Fruit fly (Drosophila melanogaster) whole organism, embryonic: ENCODE data around the gene CG8870.
A peak's percentile ranks its signal among the peaks of the same experiment; 100 is the strongest.

ENCODE experiments used
- Blimp-1 ChIP-seq: fragments of 200-800 bp; sonication (Bioruptor generic); optimal IDR thresholded peaks from 3 replicates; lab custom pipeline; 2018; ENCODE audit warnings: missing biosample characterization, missing genetic modification characterization, mild to moderate bottlenecking, moderate library complexity, missing genetic modification reagents
- CG10959 ChIP-seq: fragments of 200-800 bp; sonication (Bioruptor generic); IDR thresholded peaks from 2 replicates; pipeline ENCODE4 v1.3.6; 2022; ENCODE audit warnings: missing biosample characterization, missing genetic modification characterization
- CG10979 ChIP-seq: fragments of 200-800 bp; sonication (Bioruptor generic); optimal IDR thresholded peaks from 2 replicates; lab custom pipeline; 2018; ENCODE audit warnings: missing biosample characterization, mild to moderate bottlenecking, missing genetic modification characterization, moderate library complexity
- CG11504 ChIP-seq: fragments of 200-800 bp; sonication (Bioruptor generic); optimal IDR thresholded peaks from 3 replicates; lab custom pipeline; 2019; ENCODE audit warnings: missing biosample characterization, mild to moderate bottlenecking, missing genetic modification characterization, moderate library complexity
- CG12391 ChIP-seq: fragments of 200-800 bp; sonication (Bioruptor generic); optimal IDR thresholded peaks from 3 replicates; lab custom pipeline; 2018; ENCODE audit warnings: missing biosample characterization, mild to moderate bottlenecking, missing genetic modification characterization, moderate library complexity
- CG13775 ChIP-seq: fragments of 200-800 bp; sonication (Bioruptor generic); optimal IDR thresholded peaks from 3 replicates; lab custom pipeline; 2017; ENCODE audit warnings: missing biosample characterization, mild to moderate bottlenecking, missing genetic modification characterization
- CG14710 ChIP-seq: fragments of 200-800 bp; sonication (Bioruptor generic); optimal IDR thresholded peaks from 3 replicates; lab custom pipeline; 2019; ENCODE audit warnings: missing biosample characterization, mild to moderate bottlenecking, missing genetic modification characterization, moderate library complexity
- CG15479 ChIP-seq: fragments of 200-800 bp; sonication (Bioruptor generic); optimal IDR thresholded peaks from 3 replicates; lab custom pipeline; 2019; ENCODE audit warnings: missing biosample characterization, mild to moderate bottlenecking, missing genetic modification characterization, moderate library complexity
- CG15696 ChIP-seq: fragments of 200-800 bp; sonication (Bioruptor generic); optimal IDR thresholded peaks from 2 replicates; lab custom pipeline; 2019; ENCODE audit warnings: missing biosample characterization, mild to moderate bottlenecking, missing genetic modification characterization, moderate library complexity
- CG17361 ChIP-seq: fragments of 200-800 bp; sonication (Bioruptor generic); IDR thresholded peaks from 3 replicates; pipeline ENCODE4 v1.3.6; 2022; ENCODE audit warnings: missing biosample characterization, missing genetic modification characterization
- CG2202 ChIP-seq: fragments of 200-800 bp; sonication (Bioruptor generic); optimal IDR thresholded peaks from 2 replicates; lab custom pipeline; 2018; ENCODE audit warnings: missing biosample characterization, mild to moderate bottlenecking, missing genetic modification characterization
- CG34422 ChIP-seq: fragments of 200-800 bp; sonication (Bioruptor generic); IDR thresholded peaks from 3 replicates; pipeline ENCODE4 v1.3.6; 2022; ENCODE audit warnings: missing biosample characterization, missing genetic modification characterization
- CG4404 ChIP-seq: fragments of 200-800 bp; sonication (Bioruptor generic); IDR thresholded peaks from 2 replicates; pipeline ENCODE4 v1.3.6; 2022; ENCODE audit warnings: missing biosample characterization, missing genetic modification characterization
- CG4617 ChIP-seq: fragments of 200-800 bp; sonication (Bioruptor generic); optimal IDR thresholded peaks from 3 replicates; lab custom pipeline; 2016; ENCODE audit warnings: missing biosample characterization, missing genetic modification characterization, borderline replicate concordance
- CG7271 ChIP-seq: fragments of 200-800 bp; sonication (Bioruptor generic); optimal IDR thresholded peaks from 2 replicates; lab custom pipeline; 2018; ENCODE audit warnings: missing biosample characterization, mild to moderate bottlenecking, missing genetic modification characterization, moderate library complexity
- CG7745 ChIP-seq: fragments of 200-800 bp; sonication (Bioruptor generic); optimal IDR thresholded peaks from 2 replicates; lab custom pipeline; 2018; ENCODE audit warnings: missing biosample characterization, mild to moderate bottlenecking, missing genetic modification characterization, moderate library complexity
- CG7839 ChIP-seq: fragments of 200-800 bp; sonication (Bioruptor generic); optimal IDR thresholded peaks from 3 replicates; lab custom pipeline; 2018; ENCODE audit warnings: missing biosample characterization, mild to moderate bottlenecking, missing genetic modification characterization, moderate library complexity
- CG8765 ChIP-seq: fragments of 200-800 bp; sonication (Bioruptor generic); IDR thresholded peaks from 2 replicates; pipeline ENCODE4 v1.3.6; 2022; ENCODE audit warnings: missing biosample characterization, missing genetic modification characterization
- CG9727 ChIP-seq: fragments of 200-800 bp; sonication (Bioruptor generic); optimal IDR thresholded peaks from 3 replicates; lab custom pipeline; 2017; ENCODE audit warnings: missing biosample characterization, mild to moderate bottlenecking, missing genetic modification characterization
- CoRest ChIP-seq: fragments of 200-800 bp; sonication (Bioruptor generic); optimal IDR thresholded peaks from 3 replicates; lab custom pipeline; 2018; ENCODE audit warnings: missing biosample characterization, mild to moderate bottlenecking, missing genetic modification characterization, moderate library complexity
- D19A ChIP-seq: fragments of 200-800 bp; optimal IDR thresholded peaks from 3 replicates; lab custom pipeline; 2019; ENCODE audit warnings: missing biosample characterization, mild to moderate bottlenecking, missing genetic modification characterization, moderate library complexity
- Elba2 ChIP-seq: fragments of 200-800 bp; sonication (Bioruptor generic); optimal IDR thresholded peaks from 3 replicates; lab custom pipeline; 2016; ENCODE audit warnings: missing biosample characterization, missing genetic modification characterization
- Fer2 ChIP-seq: fragments of 200-800 bp; sonication (Bioruptor generic); optimal IDR thresholded peaks from 2 replicates; lab custom pipeline; 2018; ENCODE audit warnings: missing biosample characterization, mild to moderate bottlenecking, missing genetic modification characterization, moderate library complexity
- Gug ChIP-seq: fragments of 200-800 bp; sonication (Bioruptor generic); IDR thresholded peaks from 4 replicates; pipeline ENCODE4 v1.3.6; 2022; ENCODE audit warnings: missing biosample characterization, missing genetic modification characterization
- HLH54F ChIP-seq: fragments of 200-800 bp; sonication (Bioruptor generic); optimal IDR thresholded peaks from 3 replicates; lab custom pipeline; 2016; ENCODE audit warnings: missing biosample characterization, missing genetic modification characterization
- Hr51 ChIP-seq, 2 experiments: fragments of 200-800 bp; sonication (Bioruptor generic); optimal IDR thresholded peaks; 2 replicates in 1 of 2; 3 replicates in 1 of 2; lab custom pipeline; 2016 to 2018; ENCODE audit warnings: missing biosample characterization in 2 of 2, missing genetic modification characterization in 2 of 2, mild to moderate bottlenecking in 1 of 2, moderate library complexity in 1 of 2
- NFAT ChIP-seq: fragments of 200-800 bp; sonication (Bioruptor generic); IDR thresholded peaks from 2 replicates; pipeline ENCODE4 v1.3.6; 2022; ENCODE audit warnings: missing biosample characterization, missing genetic modification characterization
- Xrp1 ChIP-seq: fragments of 200-800 bp; sonication (Bioruptor generic); IDR thresholded peaks from 2 replicates; pipeline ENCODE4 v1.3.6; 2022; ENCODE audit warnings: missing biosample characterization, missing genetic modification characterization
- abd-A ChIP-seq: fragments of 200-800 bp; sonication (Bioruptor generic); optimal IDR thresholded peaks from 3 replicates; lab custom pipeline; 2019; ENCODE audit warnings: missing biosample characterization, mild to moderate bottlenecking, missing genetic modification characterization, moderate library complexity
- az2 ChIP-seq: fragments of 200-800 bp; sonication (Bioruptor generic); optimal IDR thresholded peaks from 3 replicates; lab custom pipeline; 2016; ENCODE audit warnings: missing biosample characterization, missing genetic modification characterization
- bsh ChIP-seq, 2 experiments: fragments of 200-800 bp; sonication (Bioruptor generic); optimal IDR thresholded peaks; 2 replicates each; lab custom pipeline; 2017 to 2018; ENCODE audit warnings: mild to moderate bottlenecking in 2 of 2, missing biosample characterization in 2 of 2, missing genetic modification characterization in 2 of 2, moderate library complexity in 1 of 2
- btn ChIP-seq: fragments of 200-800 bp; sonication (Bioruptor generic); optimal IDR thresholded peaks from 2 replicates; lab custom pipeline; 2016; ENCODE audit warnings: missing biosample characterization, missing genetic modification characterization
- cad ChIP-seq: fragments of >200 bp; optimal IDR thresholded peaks from 2 replicates; lab custom pipeline; 2017; ENCODE audit warnings: missing biosample characterization, missing genetic modification characterization
- croc ChIP-seq: fragments of 200-800 bp; sonication (Bioruptor generic); conservative IDR thresholded peaks from 3 replicates; pipeline ENCODE4 v1.3.6; 2022; ENCODE audit warnings: missing biosample characterization, missing genetic modification characterization
- dmrt11E ChIP-seq: fragments of 200-800 bp; sonication (Bioruptor generic); optimal IDR thresholded peaks from 3 replicates; lab custom pipeline; 2018; ENCODE audit warnings: missing biosample characterization, mild to moderate bottlenecking, missing genetic modification characterization, moderate library complexity
- fd96Cb ChIP-seq: fragments of 200-800 bp; sonication (Bioruptor generic); optimal IDR thresholded peaks from 2 replicates; lab custom pipeline; 2018; ENCODE audit warnings: missing biosample characterization, mild to moderate bottlenecking, missing genetic modification characterization, moderate library complexity
- gcm ChIP-seq: fragments of 200-800 bp; sonication (Bioruptor generic); optimal IDR thresholded peaks from 2 replicates; lab custom pipeline; 2019; ENCODE audit warnings: missing biosample characterization, mild to moderate bottlenecking, missing genetic modification characterization, moderate library complexity
- mld ChIP-seq: fragments of 200-800 bp; sonication (Bioruptor generic); IDR thresholded peaks from 3 replicates; pipeline ENCODE4 v1.3.6; 2022; ENCODE audit warnings: missing biosample characterization, missing genetic modification characterization; ENCODE audit not compliant: partially characterized antibody
- nmo ChIP-seq: fragments of 200-800 bp; sonication (Bioruptor generic); optimal IDR thresholded peaks from 2 replicates; lab custom pipeline; 2018; ENCODE audit warnings: missing biosample characterization, mild to moderate bottlenecking, missing genetic modification characterization, moderate library complexity
- onecut ChIP-seq: fragments of 200-800 bp; sonication (Bioruptor generic); IDR thresholded peaks from 2 replicates; pipeline ENCODE4 v1.3.6; 2022; ENCODE audit warnings: missing biosample characterization, missing genetic modification characterization
- pb ChIP-seq: fragments of 200-800 bp; sonication (Bioruptor generic); optimal IDR thresholded peaks from 3 replicates; lab custom pipeline; 2016; ENCODE audit warnings: missing biosample characterization, missing genetic modification characterization
- prd ChIP-seq, 3 experiments: fragments of >200 bp in 2 of 3; fragments of 200-800 bp in 1 of 3; sonication (Bioruptor generic) in 1 of 3; optimal IDR thresholded peaks in 2 of 3; IDR thresholded peaks in 1 of 3; 2 replicates in 2 of 3; 3 replicates in 1 of 3; pipeline versions ENCODE4 v1.3.6 to Lab custom; 2017 to 2022; ENCODE audit warnings: missing biosample characterization in 1 of 3, missing genetic modification characterization in 1 of 3
- sc ChIP-seq, 3 experiments: fragments of >200 bp in 2 of 3; fragments of 200-800 bp in 1 of 3; sonication (Bioruptor generic) in 1 of 3; optimal IDR thresholded peaks; 2 replicates in 2 of 3; 3 replicates in 1 of 3; lab custom pipeline; 2017; ENCODE audit warnings: mild to moderate bottlenecking in 1 of 3, missing biosample characterization in 1 of 3, missing genetic modification characterization in 1 of 3, missing genetic modification reagents in 1 of 3
- stwl ChIP-seq: fragments of 200-800 bp; sonication (Bioruptor generic); optimal IDR thresholded peaks from 3 replicates; lab custom pipeline; 2018; ENCODE audit warnings: missing biosample characterization, mild to moderate bottlenecking, missing genetic modification characterization, moderate library complexity
- twi ChIP-seq: fragments of 200-800 bp; optimal IDR thresholded peaks from 2 replicates; lab custom pipeline; 2019; ENCODE audit warnings: missing biosample characterization, mild to moderate bottlenecking, missing genetic modification characterization, moderate library complexity
- zen ChIP-seq: fragments of 200-800 bp; sonication (Bioruptor generic); optimal IDR thresholded peaks from 3 replicates; lab custom pipeline; 2018; ENCODE audit warnings: missing biosample characterization, mild to moderate bottlenecking, missing genetic modification characterization, moderate library complexity
- zf30C ChIP-seq: fragments of 200-800 bp; sonication (Bioruptor generic); optimal IDR thresholded peaks from 3 replicates; lab custom pipeline; 2018; ENCODE audit warnings: missing biosample characterization, mild to moderate bottlenecking, missing genetic modification characterization

The CG8870 gene

dm6 chr3R:13404841-13405441 is 25.3 kb downstream of the CG8870 start, which contains the start of gene yellow-e3 (continued):
- TF ChIP-seq Gug = no peak
- peak; percentile 59 for TF ChIP-seq D19A (tag; lab: Kevin White, UChicago)
- TF ChIP-seq CG12391 (tag; lab: Kevin White, UChicago) = peak; percentile 48
- no peak for TF ChIP-seq pb (GFP tag; lab: Kevin White, UChicago)
- TF ChIP-seq abd-A (tag; lab: Kevin White, UChicago) = no peak
- no peak for TF ChIP-seq NFAT
- TF ChIP-seq HLH54F (GFP tag; lab: Kevin White, UChicago) = no peak
- TF ChIP-seq Blimp-1 = peak; percentile 38
- TF ChIP-seq CG14710 (tag; lab: Kevin White, UChicago) = peak; percentile 71
- peak; percentile 20 for TF ChIP-seq fd96Cb (tag; lab: Kevin White, UChicago)
- TF ChIP-seq twi (tag; lab: Kevin White, UChicago) = peak; percentile 25
- TF ChIP-seq onecut = no peak
- peak; percentile 86 for TF ChIP-seq CG7271 (tag; lab: Kevin White, UChicago)
- peak; percentile 38; the same call in 1 of the 3 replicates for TF ChIP-seq CG17361
- TF ChIP-seq CG10979 (tag; lab: Kevin White, UChicago) = peak; percentile 76
- peak; percentile 73 for TF ChIP-seq CG4404 (GFP tag; lab: Robert Waterston, UW)
- TF ChIP-seq CG9727 (GFP tag; lab: Kevin White, UChicago) = peak; percentile 75
- 0 out of 3 replicates have a peak, but pooled peaks have one; percentile 23 for TF ChIP-seq croc (GFP tag; lab: Robert Waterston, UW)
- peak; percentile 25 for TF ChIP-seq CoRest
- peak; percentile 84 for TF ChIP-seq CG15479 (GFP tag; lab: Kevin White, UChicago)
- TF ChIP-seq CG7839 (tag; lab: Kevin White, UChicago) = peak; percentile 14
- TF ChIP-seq CG34422 (GFP tag; lab: Robert Waterston, UW) = no peak
- TF ChIP-seq sc (optimal IDR thresholded peaks at IDR 0.05; lab: Kevin White, UChicago) = no peak
- TF ChIP-seq sc (GFP tag; optimal IDR thresholded peaks at IDR 0.05; lab: Kevin White, UChicago) = peak; percentile 5
- peak in 1 of 2 experiments; percentile 42 for TF ChIP-seq bsh (GFP tag; optimal IDR thresholded peaks at IDR 0.05; lab: Kevin White, UChicago)
- no peak for TF ChIP-seq Hr51 (GFP tag; optimal IDR thresholded peaks at IDR 0.05; lab: Kevin White, UChicago)
- TF ChIP-seq cad = peak; percentile 38
- peak; percentile 11 for TF ChIP-seq stwl (tag; lab: Kevin White, UChicago)
- TF ChIP-seq CG15696 = peak; percentile 90
- peak; percentile 95 for TF ChIP-seq zf30C (GFP tag; lab: Kevin White, UChicago)
- peak; percentile 29 for TF ChIP-seq gcm
- TF ChIP-seq CG4617 = no peak
- peak; percentile 34 for TF ChIP-seq az2
- TF ChIP-seq CG13775 = peak; percentile 30
- TF ChIP-seq Elba2 (GFP tag; lab: Kevin White, UChicago) = peak; percentile 28
- TF ChIP-seq Xrp1 (GFP tag; lab: Robert Waterston, UW) = peak; percentile 72
- TF ChIP-seq CG11504 = peak; percentile 6
- peak; percentile 41 for TF ChIP-seq nmo
- no peak for TF ChIP-seq prd (optimal IDR thresholded peaks at IDR 0.05; lab: Kevin White, UChicago)
- peak; percentile 81 for TF ChIP-seq prd (GFP tag; IDR thresholded peaks at IDR 0.05; lab: Robert Waterston, UW)
- TF ChIP-seq CG7745 (tag; lab: Kevin White, UChicago) = peak; percentile 13
- TF ChIP-seq CG2202 = peak; percentile 38
- TF ChIP-seq dmrt11E = peak; percentile 87
- TF ChIP-seq mld (GFP tag; lab: Robert Waterston, UW) = no peak
- TF ChIP-seq btn (GFP tag; lab: Kevin White, UChicago) = no peak
- TF ChIP-seq zen (tag; lab: Kevin White, UChicago) = peak; percentile 93
- peak; percentile 39; the same call in 1 of the 2 replicates for TF ChIP-seq CG8765
- TF ChIP-seq Fer2 (tag; lab: Kevin White, UChicago) = no peak
- TF ChIP-seq CG10959 (GFP tag; lab: Robert Waterston, UW) = no peak
